Worm (Caenorhabditis elegans) whole organism, young adult: Measurements from ENCODE around the gene C08B6.14.

Experiments
- F23B12.7 ChIP-seq: sonication (generic microtip); optimal IDR thresholded peaks from 2 replicates; lab custom pipeline; 2017; ENCODE audit warnings: missing genetic modification characterization, mild to moderate bottlenecking, missing compliant biosample characterization, antibody characterized with exemption, moderate library complexity; ENCODE audit not compliant: insufficient read depth
- F39B2.1 ChIP-seq: fragments of 200-800 bp; sonication (Bioruptor generic); IDR thresholded peaks from 2 replicates; pipeline ENCODE4 v1.3.6; 2022; ENCODE audit warnings: missing genetic modification reagents, missing genetic modification characterization, missing compliant biosample characterization
- F49E8.2 ChIP-seq: sonication (generic microtip); optimal IDR thresholded peaks from 3 replicates; lab custom pipeline; 2017; ENCODE audit warnings: missing genetic modification characterization, mild to moderate bottlenecking, missing compliant biosample characterization, antibody characterized with exemption, moderate library complexity; ENCODE audit not compliant: insufficient read depth
- ama-1 ChIP-seq, 3 experiments: fragments of 150-350 bp in 1 of 3; sonication (generic microtip) in 2 of 3; optimal IDR thresholded peaks; 2 replicates each; lab custom pipeline; 2014 to 2018; ENCODE audit warnings: missing biosample characterization in 2 of 3, missing genetic modification characterization in 2 of 3, missing genetic modification reagents in 2 of 3
- ekl-4 ChIP-seq: fragments of 200-800 bp; sonication (Bioruptor generic); IDR thresholded peaks from 2 replicates; pipeline ENCODE4 v1.3.6; 2022; ENCODE audit warnings: missing genetic modification reagents, missing genetic modification characterization, missing compliant biosample characterization
- hlh-12 ChIP-seq: sonication (generic microtip); optimal IDR thresholded peaks from 2 replicates; lab custom pipeline; 2016; ENCODE audit warnings: missing genetic modification characterization, missing compliant biosample characterization
- lin-26 ChIP-seq: fragments of 200-800 bp; sonication (Bioruptor generic); IDR thresholded peaks from 2 replicates; pipeline ENCODE4 v1.3.6; 2022; ENCODE audit warnings: missing genetic modification reagents, missing genetic modification characterization, missing compliant biosample characterization
- lin-35 ChIP-seq, 3 experiments: fragments of 150-350 bp in 2 of 3; sonication (generic microtip) in 1 of 3; optimal IDR thresholded peaks; 2 replicates each; lab custom pipeline; 2014 to 2018; ENCODE audit warnings: missing biosample characterization in 3 of 3, missing genetic modification characterization in 3 of 3, missing genetic modification reagents in 3 of 3
- mxl-1 ChIP-seq: sonication (generic microtip); optimal IDR thresholded peaks from 2 replicates; lab custom pipeline; 2016; ENCODE audit warnings: missing genetic modification characterization, missing compliant biosample characterization
- nfya-1 ChIP-seq: sonication (generic microtip); optimal IDR thresholded peaks from 2 replicates; lab custom pipeline; 2017; ENCODE audit warnings: antibody characterized with exemption, missing compliant biosample characterization, missing genetic modification characterization, borderline replicate concordance; ENCODE audit not compliant: insufficient read depth
- unc-62 ChIP-seq: fragments of 150-350 bp; optimal IDR thresholded peaks from 2 replicates; lab custom pipeline; 2014; ENCODE audit warnings: missing biosample characterization, missing genetic modification reagents, missing genetic modification characterization

DNA sequence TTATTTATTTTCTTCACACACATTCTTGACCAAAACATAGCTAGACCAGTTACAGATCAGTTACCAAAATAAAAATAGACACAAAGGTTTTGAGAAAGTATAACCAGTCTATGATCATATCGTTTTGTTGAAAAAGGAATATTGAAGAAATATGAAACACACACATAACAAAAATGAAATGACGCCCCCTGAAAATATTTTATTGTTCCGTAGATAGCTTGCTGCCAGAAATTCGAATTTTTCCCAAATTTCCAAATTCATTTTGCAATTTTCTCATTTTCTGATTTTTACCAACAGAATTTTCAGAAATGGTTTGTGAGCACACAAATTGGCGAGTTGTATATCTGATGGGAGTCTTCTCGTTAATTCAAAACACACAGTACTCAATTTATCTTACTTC, 26.4 kb downstream of the C08B6.14 start, which contains the start of gene F57A8.7:
- TF ChIP-seq ama-1 (optimal IDR thresholded peaks at IDR 0.05; lab: Kevin White, UChicago) (no peak), ama-1 (GFP tag; optimal IDR thresholded peaks at IDR 0.05; lab: Kevin White, UChicago) (no peak), ekl-4 (GFP tag; lab: Robert Waterston, UW) (no peak), unc-62 (GFP tag; lab: Kevin White, UChicago) (no peak), F23B12.7 (no peak), lin-26 (GFP tag; lab: Robert Waterston, UW) (no peak), F49E8.2 (tag; lab: Kevin White, UChicago) (no peak), F39B2.1 (GFP tag; lab: Robert Waterston, UW) (no peak), nfya-1 (tag; lab: Kevin White, UChicago) (no peak), lin-35 (GFP tag; optimal IDR thresholded peaks at IDR 0.05; lab: Kevin White, UChicago) (no peak), mxl-1 (tag; lab: Kevin White, UChicago) (no peak), hlh-12 (tag; lab: Kevin White, UChicago) (no peak)
